Worm (Caenorhabditis elegans) whole organism, L1 larva: ENCODE results near the gene ceh-36.

ENCODE experiments used
- aly-2 ChIP-seq: fragments of 150-350 bp; optimal IDR thresholded peaks from 2 replicates; lab custom pipeline; 2014; ENCODE audit warnings: missing biosample characterization, missing genetic modification characterization
- blmp-1 ChIP-seq: fragments of 150-350 bp; optimal IDR thresholded peaks from 2 replicates; lab custom pipeline; 2014; ENCODE audit warnings: missing biosample characterization, missing genetic modification characterization
- elt-3 ChIP-seq, 6 experiments: fragments of 150-350 bp in 1 of 6; sonication (generic microtip); optimal IDR thresholded peaks; 2 replicates each; lab custom pipeline; 2017 to 2018; ENCODE audit warnings: missing biosample characterization in 6 of 6, missing genetic modification characterization in 6 of 6, inconsistent platforms in 1 of 6
- tlp-1 ChIP-seq: fragments of 150-350 bp; optimal IDR thresholded peaks from 2 replicates; lab custom pipeline; 2014; ENCODE audit warnings: missing biosample characterization, missing genetic modification characterization
- xbp-1 ChIP-seq: sonication (generic microtip); optimal IDR thresholded peaks from 2 replicates; lab custom pipeline; 2016; ENCODE audit warnings: missing genetic modification characterization, missing compliant biosample characterization

ce11 chrX:14228764-14229163 is 42.4 kb upstream of the ceh-36 start:
- TF ChIP-seq xbp-1 (no peak), elt-3 (tag; optimal IDR thresholded peaks at IDR 0.05; lab: Kevin White, UChicago) (no peak), blmp-1 (no peak), tlp-1 (tag; lab: Kevin White, UChicago) (no peak), aly-2 (no peak)
